Fruit fly (Drosophila melanogaster) whole organism: Measurements from ENCODE around the gene CG43448.

Experiments used
- CG8478 ChIP-seq: fragments of >200 bp; optimal IDR thresholded peaks from 2 replicates; lab custom pipeline; 2018; ENCODE audit warnings: inconsistent platforms
- Dll ChIP-seq: fragments of >200 bp; optimal IDR thresholded peaks from 2 replicates; lab custom pipeline; 2017

- TF ChIP-seq Dll (no peak), CG8478 (no peak)
Observed at dm6 chr3R:30257588-30257987, 20.1 kb upstream of the CG43448 start.
